Fruit fly (Drosophila melanogaster): ENCODE measurements around the gene CG3902.

dm6 chr3L:18946956-18947355, 48.9 kb upstream of the CG3902 start:
- no peak for TF ChIP-seq CG8478 (optimal IDR thresholded peaks at IDR 0.05)
- TF ChIP-seq CTCF (optimal IDR thresholded peaks at IDR 0.05) = peak in 1 of 2 experiments; percentile 11

Data from S2 (cell line).